Worm (Caenorhabditis elegans) whole organism, L4/young adult: ENCODE results near the gene E02C12.19.

Experiments
- W03F9.2 ChIP-seq: fragments of 150-350 bp; optimal IDR thresholded peaks from 2 replicates; lab custom pipeline; 2014; ENCODE audit warnings: missing biosample characterization, missing genetic modification characterization
- dao-5 ChIP-seq: sonication (generic microtip); optimal IDR thresholded peaks from 2 replicates; lab custom pipeline; 2016; ENCODE audit warnings: missing genotype, missing genetic modification characterization, moderate library complexity, missing compliant biosample characterization
- him-1 ChIP-seq: sonication (generic microtip); optimal IDR thresholded peaks from 2 replicates; lab custom pipeline; 2016; ENCODE audit warnings: missing genotype, missing genetic modification reagents, missing genetic modification characterization, missing compliant biosample characterization

ce11 chrV:9382538-9383328, 6.4 kb upstream of the E02C12.19 start:
- TF ChIP-seq him-1 (tag; lab: Kevin White, UChicago) (no peak), W03F9.2 (tag; lab: Kevin White, UChicago) (peak; percentile 54), dao-5 (tag; lab: Kevin White, UChicago) (no peak)
